Worm (Caenorhabditis elegans) whole organism, late embryonic: ENCODE results near the gene C06E7.4.

Source experiments
- K02D7.2 ChIP-seq: sonication (generic microtip); optimal IDR thresholded peaks from 2 replicates; lab custom pipeline; 2017; ENCODE audit warnings: mild to moderate bottlenecking, missing genetic modification characterization, missing compliant biosample characterization
- K09A11.1 ChIP-seq: sonication (generic microtip); optimal IDR thresholded peaks from 2 replicates; lab custom pipeline; 2017; ENCODE audit warnings: antibody characterized with exemption, mild to moderate bottlenecking, missing genetic modification characterization, missing compliant biosample characterization; ENCODE audit not compliant: insufficient read depth
- ahr-1 ChIP-seq: sonication (generic microtip); optimal IDR thresholded peaks from 2 replicates; lab custom pipeline; 2016; ENCODE audit warnings: missing genetic modification characterization, missing compliant biosample characterization
- ceh-31 ChIP-seq: sonication (generic microtip); optimal IDR thresholded peaks from 2 replicates; lab custom pipeline; 2016; ENCODE audit warnings: missing genetic modification characterization, missing compliant biosample characterization
- elt-2 ChIP-seq: sonication (generic microtip); optimal IDR thresholded peaks from 2 replicates; lab custom pipeline; 2016; ENCODE audit warnings: missing genetic modification reagents, missing genetic modification characterization, missing compliant biosample characterization
- lim-6 ChIP-seq: sonication (generic microtip); optimal IDR thresholded peaks from 2 replicates; lab custom pipeline; 2016; ENCODE audit warnings: missing genetic modification characterization, missing compliant biosample characterization
- odd-2 ChIP-seq: sonication (generic microtip); optimal IDR thresholded peaks from 2 replicates; lab custom pipeline; 2017; ENCODE audit warnings: antibody characterized with exemption, mild to moderate bottlenecking, missing genetic modification characterization, missing compliant biosample characterization
- pha-4 ChIP-seq: fragments of 150-350 bp; optimal IDR thresholded peaks from 2 replicates; lab custom pipeline; 2018; ENCODE audit warnings: missing biosample characterization, missing genetic modification reagents, missing genetic modification characterization
- pqm-1 ChIP-seq: sonication (generic microtip); optimal IDR thresholded peaks from 2 replicates; lab custom pipeline; 2016; ENCODE audit warnings: missing genetic modification characterization, missing compliant biosample characterization
- tbx-2 ChIP-seq: sonication (generic microtip); optimal IDR thresholded peaks from 2 replicates; lab custom pipeline; 2016; ENCODE audit warnings: missing genetic modification characterization, missing compliant biosample characterization
- unc-86 ChIP-seq: sonication (generic microtip); optimal IDR thresholded peaks from 2 replicates; lab custom pipeline; 2016; ENCODE audit warnings: missing genetic modification characterization, missing compliant biosample characterization

DNA sequence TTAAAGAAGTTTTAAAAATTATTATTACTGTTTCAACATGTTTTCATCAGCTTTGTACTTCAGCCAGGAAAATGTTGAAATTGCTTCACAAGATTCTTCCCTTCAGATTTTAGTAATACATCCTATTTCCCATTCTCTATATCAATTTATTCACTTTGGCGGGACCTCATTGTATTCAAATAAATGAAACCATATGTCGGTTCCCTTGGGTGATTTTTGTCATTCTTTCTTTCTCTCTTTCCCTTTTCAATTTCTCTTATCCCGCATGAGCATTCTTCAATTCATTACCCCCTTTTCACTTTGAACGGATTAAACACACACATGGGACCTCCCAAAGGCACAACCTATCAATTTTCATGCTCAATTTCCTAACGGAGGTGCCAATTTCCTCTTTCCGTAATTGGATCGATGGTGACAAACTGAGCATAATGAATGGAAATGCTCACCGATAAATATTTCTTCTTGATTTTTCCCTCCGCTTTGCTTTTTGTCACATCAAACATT, 56.2 kb downstream of the C06E7.4 start:
- TF ChIP-seq K02D7.2 (no peak), pha-4 (tag; lab: Kevin White, UChicago) (no peak), pqm-1 (tag; lab: Kevin White, UChicago) (no peak), ceh-31 (no peak), K09A11.1 (tag; lab: Kevin White, UChicago) (no peak), unc-86 (tag; lab: Kevin White, UChicago) (no peak), ahr-1 (tag; lab: Kevin White, UChicago) (no peak), lim-6 (no peak), odd-2 (tag; lab: Kevin White, UChicago) (no peak), tbx-2 (no peak), elt-2 (no peak)
